Worm (Caenorhabditis elegans) whole organism, early embryonic: ENCODE results near the gene tag-267.

ENCODE experiments used
- F13C5.2 ChIP-seq: sonication (generic microtip); optimal IDR thresholded peaks from 2 replicates; lab custom pipeline; 2017; ENCODE audit warnings: mild to moderate bottlenecking, missing genetic modification characterization, inconsistent platforms, missing compliant biosample characterization
- ama-1 ChIP-seq: fragments of 150-350 bp; optimal IDR thresholded peaks from 2 replicates; lab custom pipeline; 2014
- ceh-13 ChIP-seq: fragments of 200-800 bp; sonication (Bioruptor generic); optimal IDR thresholded peaks from 2 replicates; lab custom pipeline; 2018; ENCODE audit warnings: mild to moderate bottlenecking, missing genetic modification characterization, missing compliant biosample characterization
- ets-7 ChIP-seq: sonication (generic microtip); optimal IDR thresholded peaks from 2 replicates; lab custom pipeline; 2016; ENCODE audit warnings: missing genotype, missing genetic modification characterization, missing compliant biosample characterization
- flt-1 ChIP-seq: fragments of 200-800 bp; sonication (Bioruptor generic); IDR thresholded peaks from 2 replicates; pipeline ENCODE4 v1.3.6; 2022; ENCODE audit warnings: missing genetic modification characterization, missing compliant biosample characterization
- sea-1 ChIP-seq: fragments of 200-800 bp; sonication (Bioruptor generic); conservative IDR thresholded peaks from 2 replicates; pipeline ENCODE4 v1.3.6; 2022; ENCODE audit warnings: missing genetic modification characterization, missing compliant biosample characterization
- tbx-37 ChIP-seq: fragments of 200-800 bp; sonication (Bioruptor generic); conservative IDR thresholded peaks from 2 replicates; pipeline ENCODE4 v1.3.6; 2022; ENCODE audit warnings: missing genetic modification reagents, missing genetic modification characterization, missing compliant biosample characterization

ce11 chrIII:665173-665757 is 24.7 kb downstream of the tag-267 start, which contains the start of gene C09F5.3:
- TF ChIP-seq ceh-13 (GFP tag; lab: Kevin White, UChicago) (no peak), ama-1 (lab: Kevin White, UChicago) (no peak), flt-1 (GFP tag; lab: Robert Waterston, UW) (no peak), F13C5.2 (tag; lab: Kevin White, UChicago) (no peak), tbx-37 (GFP tag; lab: Robert Waterston, UW) (no peak), sea-1 (GFP tag; lab: Robert Waterston, UW) (no peak), ets-7 (tag; lab: Kevin White, UChicago) (no peak)
